Fruit fly (Drosophila melanogaster) whole organism, embryonic: ENCODE results near the gene CG31139.

ENCODE experiments used
- CG11093 ChIP-seq: fragments of 200-800 bp; sonication (Bioruptor generic); IDR thresholded peaks from 3 replicates; pipeline ENCODE4 v1.3.6; 2022; ENCODE audit warnings: missing biosample characterization, missing genetic modification characterization
- CG12071 ChIP-seq: fragments of 200-800 bp; sonication (Bioruptor generic); optimal IDR thresholded peaks from 3 replicates; lab custom pipeline; 2018; ENCODE audit warnings: missing biosample characterization, mild to moderate bottlenecking, missing genetic modification characterization
- CG18011 ChIP-seq: fragments of 200-800 bp; sonication (Bioruptor generic); optimal IDR thresholded peaks from 2 replicates; lab custom pipeline; 2017; ENCODE audit warnings: missing biosample characterization, missing genetic modification characterization, mild to moderate bottlenecking, moderate library complexity, missing genotype
- CG18599 ChIP-seq: fragments of 200-800 bp; sonication (Bioruptor generic); optimal IDR thresholded peaks from 3 replicates; lab custom pipeline; 2017; ENCODE audit warnings: missing biosample characterization, missing genetic modification characterization, mild to moderate bottlenecking, moderate library complexity, missing genetic modification reagents
- CG42726 ChIP-seq: fragments of 200-800 bp; sonication (Bioruptor generic); IDR thresholded peaks from 2 replicates; pipeline ENCODE4 v1.3.6; 2022; ENCODE audit warnings: missing biosample characterization, missing genetic modification characterization; ENCODE audit not compliant: partially characterized antibody
- CG9215 ChIP-seq: fragments of 200-800 bp; sonication (Bioruptor generic); IDR thresholded peaks from 2 replicates; pipeline ENCODE4 v1.3.6; 2022; ENCODE audit warnings: missing biosample characterization, missing genetic modification characterization
- CG9817 ChIP-seq: fragments of 200-800 bp; sonication (Bioruptor generic); optimal IDR thresholded peaks from 2 replicates; lab custom pipeline; 2018; ENCODE audit warnings: missing biosample characterization, mild to moderate bottlenecking, missing genetic modification characterization, moderate library complexity
- CrebB ChIP-seq: fragments of 200-800 bp; sonication (Bioruptor generic); optimal IDR thresholded peaks from 3 replicates; lab custom pipeline; 2018; ENCODE audit warnings: missing biosample characterization, mild to moderate bottlenecking, missing genetic modification characterization
- lab ChIP-seq: fragments of 200-800 bp; sonication (Bioruptor generic); optimal IDR thresholded peaks from 3 replicates; lab custom pipeline; 2017; ENCODE audit warnings: missing biosample characterization, missing genetic modification characterization, mild to moderate bottlenecking, moderate library complexity, missing genetic modification reagents
- lmd ChIP-seq: fragments of 200-800 bp; sonication (Bioruptor generic); IDR thresholded peaks from 2 replicates; pipeline ENCODE4 v1.3.6; 2022; ENCODE audit warnings: missing biosample characterization, missing genetic modification characterization
- psq ChIP-seq: fragments of 200-800 bp; sonication (Bioruptor generic); optimal IDR thresholded peaks from 2 replicates; lab custom pipeline; 2017; ENCODE audit warnings: missing biosample characterization, missing genetic modification characterization
- pum ChIP-seq: fragments of 200-800 bp; sonication (Bioruptor generic); optimal IDR thresholded peaks from 2 replicates; lab custom pipeline; 2016; ENCODE audit warnings: missing biosample characterization, missing genetic modification characterization
- vnd ChIP-seq: fragments of 200-800 bp; sonication (Bioruptor generic); IDR thresholded peaks from 3 replicates; pipeline ENCODE4 v1.3.6; 2022; ENCODE audit warnings: missing biosample characterization, missing genetic modification characterization; ENCODE audit not compliant: partially characterized antibody

dm6 chr3R:22710662-22711061, 38.2 kb downstream of the CG31139 start, which contains the start of gene CG4907:
- TF ChIP-seq CG11093 (GFP tag; lab: Robert Waterston, UW) (no peak), CG9215 (no peak), lab (no peak), vnd (GFP tag; lab: Robert Waterston, UW) (no peak), lmd (GFP tag; lab: Robert Waterston, UW) (no peak), CG9817 (tag; lab: Kevin White, UChicago) (no peak), psq (GFP tag; lab: Kevin White, UChicago) (no peak), pum (GFP tag; lab: Kevin White, UChicago) (no peak), CG12071 (GFP tag; lab: Kevin White, UChicago) (no peak), CG18599 (GFP tag; lab: Kevin White, UChicago) (no peak), CG18011 (GFP tag; lab: Kevin White, UChicago) (no peak), CG42726 (GFP tag; lab: Robert Waterston, UW) (no peak), CrebB (tag; lab: Kevin White, UChicago) (no peak)
